Worm (Caenorhabditis elegans): Measurements from ENCODE around the gene C07A4.2.

- TF ChIP-seq unc-62 (GFP tag; optimal IDR thresholded peaks at IDR 0.05) (no peak), dpff-1 (tag; optimal IDR thresholded peaks at IDR 0.05) (no peak)
Observed at ce11 chrX:10172004-10172584, at the start of gene C07A4.2.
